Worm (Caenorhabditis elegans) whole organism, young adult: ENCODE results near the gene hpo-12.

Experiments used
- Y53G8AR.9 ChIP-seq: fragments of 200-800 bp; sonication (Bioruptor generic); conservative IDR thresholded peaks from 2 replicates; pipeline ENCODE4 v1.3.6; 2022; ENCODE audit warnings: missing genetic modification reagents, missing genetic modification characterization, missing compliant biosample characterization
- ZK185.1 ChIP-seq: sonication (generic microtip); optimal IDR thresholded peaks from 2 replicates; lab custom pipeline; 2016; ENCODE audit warnings: mild to moderate bottlenecking, missing genetic modification characterization, missing compliant biosample characterization; ENCODE audit not compliant: poor library complexity, severe bottlenecking
- cebp-2 ChIP-seq: fragments of 200-800 bp; sonication (Bioruptor generic); IDR thresholded peaks from 2 replicates; pipeline ENCODE4 v1.3.6; 2022; ENCODE audit warnings: missing genetic modification characterization, missing compliant biosample characterization
- ceh-100 ChIP-seq: fragments of 200-800 bp; sonication (Bioruptor generic); IDR thresholded peaks from 2 replicates; pipeline ENCODE4 v1.3.6; 2022; ENCODE audit warnings: missing genetic modification reagents, missing genetic modification characterization, missing compliant biosample characterization
- him-1 ChIP-seq: sonication (generic microtip); optimal IDR thresholded peaks from 2 replicates; lab custom pipeline; 2016; ENCODE audit warnings: missing genotype, missing genetic modification reagents, missing genetic modification characterization, missing compliant biosample characterization
- nfyb-1 ChIP-seq: fragments of 200-800 bp; sonication (Bioruptor generic); IDR thresholded peaks from 2 replicates; pipeline ENCODE4 v1.3.6; 2022; ENCODE audit warnings: missing genetic modification reagents, missing genetic modification characterization, missing compliant biosample characterization
- snpc-4 ChIP-seq, 5 experiments: fragments of 150-350 bp in 1 of 5; sonication (generic microtip) in 4 of 5; optimal IDR thresholded peaks; 2 replicates each; lab custom pipeline; 2014 to 2018; ENCODE audit warnings: missing genetic modification characterization in 5 of 5, missing biosample characterization in 3 of 5, antibody characterized with exemption in 2 of 5, mild to moderate bottlenecking in 2 of 5, missing compliant biosample characterization in 2 of 5, missing genotype in 2 of 5, moderate library complexity in 2 of 5, missing genetic modification reagents in 1 of 5
- tbp1 ChIP-seq: fragments of 200-800 bp; sonication (Bioruptor generic); optimal IDR thresholded peaks from 2 replicates; lab custom pipeline; 2018; ENCODE audit warnings: mild to moderate bottlenecking, missing genetic modification characterization, missing compliant biosample characterization
- unc-130 ChIP-seq: sonication (generic microtip); optimal IDR thresholded peaks from 2 replicates; lab custom pipeline; 2016; ENCODE audit warnings: missing genetic modification reagents, missing genetic modification characterization, missing compliant biosample characterization

DNA sequence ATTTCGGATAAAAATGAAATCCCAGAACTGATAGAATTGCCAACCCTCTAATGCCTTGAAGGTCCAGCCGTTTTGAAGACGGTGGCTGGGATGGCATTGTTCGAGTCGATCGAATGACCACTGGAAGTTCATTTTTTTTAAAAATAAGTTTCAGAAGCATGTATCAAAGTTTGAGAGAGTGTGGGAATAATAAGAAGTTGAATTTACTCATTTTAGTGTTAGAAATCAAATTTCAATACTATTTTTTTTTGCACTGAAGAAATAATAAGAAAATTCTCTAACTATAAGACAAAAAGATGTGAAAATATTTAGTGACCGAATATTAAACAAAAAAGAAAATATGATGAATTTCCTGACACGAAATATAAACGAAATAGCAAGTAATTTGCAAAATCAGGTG is 18.2 kb downstream of the hpo-12 start, which contains the start of gene oac-59:
- no peak for TF ChIP-seq him-1
- no peak for TF ChIP-seq ceh-100 (GFP tag; lab: Robert Waterston, UW)
- TF ChIP-seq nfyb-1 (GFP tag; lab: Robert Waterston, UW), result no peak
- no peak for TF ChIP-seq ZK185.1 (tag; lab: Kevin White, UChicago)
- TF ChIP-seq cebp-2 (GFP tag; lab: Robert Waterston, UW), result no peak
- TF ChIP-seq tbp1, result no peak
- TF ChIP-seq snpc-4 (GFP tag; optimal IDR thresholded peaks at IDR 0.05; lab: Kevin White, UChicago), result no peak
- TF ChIP-seq snpc-4 (tag; optimal IDR thresholded peaks at IDR 0.05; lab: Kevin White, UChicago), result no peak
- no peak for TF ChIP-seq Y53G8AR.9 (GFP tag; lab: Robert Waterston, UW)
- no peak for TF ChIP-seq unc-130 (GFP tag; lab: Kevin White, UChicago)
